Fruit fly (Drosophila melanogaster): Measurements from ENCODE around the gene CG3164.

Gene CG3164

dm6 chr2L:121456-121831 lies 9.1 kb downstream of the CG3164 start, which contains the start of gene CG4822 (continued):
- TF ChIP-seq CG6791 (GFP tag; IDR thresholded peaks at IDR 0.05; ENCODE audit: partially characterized antibody) (0 out of 3 replicates have a peak, but pooled peaks have one; percentile 6), CG17328 (GFP tag; IDR thresholded peaks at IDR 0.05) (0 out of 2 replicates have a peak, but pooled peaks have one; percentile 15), CG2199 (GFP tag; IDR thresholded peaks at IDR 0.05) (peak; percentile 77)

dm6 chr2L:120492-121455 lies 9.8 kb downstream of the CG3164 start:
- TF ChIP-seq Dref (GFP tag; IDR thresholded peaks at IDR 0.05) = no peak
- TF ChIP-seq ranshi (GFP tag; IDR thresholded peaks at IDR 0.05) = no peak
- TF ChIP-seq sna (GFP tag; IDR thresholded peaks at IDR 0.05; ENCODE audit: partially characterized antibody) = no peak
- no peak for TF ChIP-seq B-H1 (GFP tag; IDR thresholded peaks at IDR 0.05)
- TF ChIP-seq ERR (GFP tag; optimal IDR thresholded peaks at IDR 0.05) = no peak
- TF ChIP-seq CG34422 (GFP tag; IDR thresholded peaks at IDR 0.05) = 0 out of 3 replicates have a peak, but pooled peaks have one; percentile 9
- no peak for TF ChIP-seq salm (tag; optimal IDR thresholded peaks at IDR 0.05)
- TF ChIP-seq CG12942 (GFP tag; optimal IDR thresholded peaks at IDR 0.05) = no peak
- no peak for TF ChIP-seq CG9932 (GFP tag; IDR thresholded peaks at IDR 0.05)
- TF ChIP-seq CG15479 (GFP tag; optimal IDR thresholded peaks at IDR 0.05) = no peak
- no peak for TF ChIP-seq CG16815 (GFP tag; optimal IDR thresholded peaks at IDR 0.05)
- no peak for TF ChIP-seq bsh (GFP tag; optimal IDR thresholded peaks at IDR 0.05)
- peak; percentile 46 for TF ChIP-seq Rfx (GFP tag; IDR thresholded peaks at IDR 0.05)
- no peak for TF ChIP-seq CG8089 (GFP tag; optimal IDR thresholded peaks at IDR 0.05)
- TF ChIP-seq Eip74EF (GFP tag; optimal IDR thresholded peaks at IDR 0.05) = peak in 1 of 2 experiments; percentile 51
- TF ChIP-seq D19B (GFP tag; optimal IDR thresholded peaks at IDR 0.05) = peak; percentile 97
- no peak for TF ChIP-seq Mes4 (GFP tag; optimal IDR thresholded peaks at IDR 0.05)
- TF ChIP-seq Hr78 (GFP tag; optimal IDR thresholded peaks at IDR 0.05) = peak in 1 of 2 experiments; percentile 52
- no peak for TF ChIP-seq CG15696 (tag; optimal IDR thresholded peaks at IDR 0.05)
- no peak for TF ChIP-seq sens-2 (GFP tag; IDR thresholded peaks at IDR 0.05)
- no peak for TF ChIP-seq slp2 (GFP tag; optimal IDR thresholded peaks at IDR 0.05)
- no peak for TF ChIP-seq tin (GFP tag; optimal IDR thresholded peaks at IDR 0.05)
- peak; percentile 17 for TF ChIP-seq Antp (GFP tag; optimal IDR thresholded peaks at IDR 0.05)
- no peak for TF ChIP-seq CG11247 (GFP tag; IDR thresholded peaks at IDR 0.05)
- TF ChIP-seq CG31365 (tag; optimal IDR thresholded peaks at IDR 0.05) = no peak
- TF ChIP-seq eyg (GFP tag; optimal IDR thresholded peaks at IDR 0.05) = no peak
- peak; percentile 31; the same call in 1 of the 3 replicates for TF ChIP-seq CG17361 (GFP tag; IDR thresholded peaks at IDR 0.05)
- TF ChIP-seq Nf-YC (tag; optimal IDR thresholded peaks at IDR 0.05) = no peak
- no peak for TF ChIP-seq ara (GFP tag; IDR thresholded peaks at IDR 0.05)
- no peak for TF ChIP-seq CG7745 (tag; optimal IDR thresholded peaks at IDR 0.05)
- TF ChIP-seq CG10209 (GFP tag; optimal IDR thresholded peaks at IDR 0.05) = peak; percentile 12
- no peak for TF ChIP-seq CG3407 (GFP tag; optimal IDR thresholded peaks at IDR 0.05)
- TF ChIP-seq Oli (tag; optimal IDR thresholded peaks at IDR 0.05) = no peak
- no peak for TF ChIP-seq CTCF (GFP tag; optimal IDR thresholded peaks at IDR 0.05)
- TF ChIP-seq Camta (GFP tag; optimal IDR thresholded peaks at IDR 0.05) = no peak
- TF ChIP-seq CG12236 (GFP tag; optimal IDR thresholded peaks at IDR 0.05) = no peak
- TF ChIP-seq Trl (optimal IDR thresholded peaks at IDR 0.05) = no peak
- no peak for TF ChIP-seq Trl (GFP tag; optimal IDR thresholded peaks at IDR 0.05)
- TF ChIP-seq CG1832 (GFP tag; optimal IDR thresholded peaks at IDR 0.05) = no peak
- TF ChIP-seq luna (GFP tag; optimal IDR thresholded peaks at IDR 0.05) = no peak
- TF ChIP-seq CG11085 (GFP tag; IDR thresholded peaks at IDR 0.05) = no peak
- no peak for TF ChIP-seq HLH4C (GFP tag; IDR thresholded peaks at IDR 0.05; ENCODE audit: partially characterized antibody)
- TF ChIP-seq Drgx (GFP tag; IDR thresholded peaks at IDR 0.05) = peak; percentile 41; the same call in 1 of the 2 replicates
- TF ChIP-seq ken (GFP tag; IDR thresholded peaks at IDR 0.05) = no peak
- TF ChIP-seq CG14050 (GFP tag; IDR thresholded peaks at IDR 0.05) = no peak

All from whole organism, embryonic.